Fruit fly (Drosophila melanogaster): Measurements from ENCODE around the gene Prosalpha4.

DNA sequence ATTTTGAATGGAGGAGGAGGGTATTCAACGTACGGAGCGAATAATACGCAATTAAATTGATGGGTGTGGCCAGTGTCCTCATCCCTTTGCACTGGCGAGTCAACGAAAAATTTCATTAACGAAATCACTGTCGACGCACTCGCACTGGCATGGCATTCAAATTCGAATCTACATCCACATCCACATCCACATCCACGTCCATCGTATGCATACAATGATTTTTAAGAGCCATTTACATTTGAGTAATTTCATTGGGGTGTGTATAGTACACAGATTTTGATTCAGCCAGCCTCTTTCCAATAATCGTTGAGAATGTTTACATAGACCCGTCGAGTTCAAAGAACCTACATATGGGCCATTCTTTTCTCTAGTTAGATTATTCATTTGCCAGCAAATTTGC is 32.1 kb upstream of the Prosalpha4 start:
- TF ChIP-seq toe (GFP tag; optimal IDR thresholded peaks at IDR 0.05) (no peak), tj (GFP tag; optimal IDR thresholded peaks at IDR 0.05) (no peak), CG12768 (GFP tag; optimal IDR thresholded peaks at IDR 0.05) (no peak)
